Fruit fly (Drosophila melanogaster) whole organism, prepupa: ENCODE measurements around the gene Sk1.

ENCODE experiments used
- CG11762 ChIP-seq: fragments of 200-800 bp; sonication (Bioruptor generic); optimal IDR thresholded peaks from 3 replicates; lab custom pipeline; 2016; ENCODE audit warnings: missing biosample characterization, missing genetic modification characterization; ENCODE audit not compliant: insufficient read depth
- CG11902 ChIP-seq: fragments of 200-800 bp; sonication (Bioruptor generic); optimal IDR thresholded peaks from 3 replicates; lab custom pipeline; 2016; ENCODE audit warnings: missing biosample characterization, missing genetic modification characterization
- CG16779 ChIP-seq: fragments of 200-800 bp; sonication (Bioruptor generic); optimal IDR thresholded peaks from 3 replicates; lab custom pipeline; 2017; ENCODE audit warnings: missing biosample characterization, mild to moderate bottlenecking, missing genetic modification characterization
- CG6854 ChIP-seq: fragments of 200-800 bp; sonication (Bioruptor generic); optimal IDR thresholded peaks from 2 replicates; lab custom pipeline; 2017; ENCODE audit warnings: missing biosample characterization, mild to moderate bottlenecking, missing genetic modification characterization
- Eip75B ChIP-seq: fragments of 200-800 bp; sonication (Bioruptor generic); optimal IDR thresholded peaks from 3 replicates; lab custom pipeline; 2016; ENCODE audit warnings: missing biosample characterization, missing genetic modification characterization
- Ets21C ChIP-seq: fragments of 200-800 bp; sonication (Bioruptor generic); optimal IDR thresholded peaks from 3 replicates; lab custom pipeline; 2016; ENCODE audit warnings: missing biosample characterization, missing genetic modification characterization
- Lpt ChIP-seq: fragments of 200-800 bp; sonication (Bioruptor generic); optimal IDR thresholded peaks from 3 replicates; lab custom pipeline; 2016; ENCODE audit warnings: missing biosample characterization, missing genetic modification characterization
- OdsH ChIP-seq: fragments of 200-800 bp; sonication (Bioruptor generic); optimal IDR thresholded peaks from 3 replicates; lab custom pipeline; 2016; ENCODE audit warnings: missing biosample characterization, missing genetic modification characterization
- eg ChIP-seq: fragments of 200-800 bp; sonication (Bioruptor generic); IDR thresholded peaks from 3 replicates; pipeline ENCODE4 v1.3.6; 2022; ENCODE audit warnings: missing biosample characterization, missing genetic modification characterization
- esn ChIP-seq: fragments of 200-800 bp; sonication (Bioruptor generic); optimal IDR thresholded peaks from 2 replicates; lab custom pipeline; 2016; ENCODE audit warnings: missing biosample characterization, mild to moderate bottlenecking, missing genetic modification characterization, moderate library complexity
- fd85E ChIP-seq: fragments of 200-800 bp; sonication (Bioruptor generic); optimal IDR thresholded peaks from 3 replicates; lab custom pipeline; 2016; ENCODE audit warnings: missing biosample characterization, missing genetic modification characterization
- net ChIP-seq: fragments of 200-800 bp; sonication (Bioruptor generic); optimal IDR thresholded peaks from 3 replicates; lab custom pipeline; 2016; ENCODE audit warnings: missing biosample characterization, missing genetic modification characterization
- pdm3 ChIP-seq: fragments of 200-800 bp; sonication (Bioruptor generic); optimal IDR thresholded peaks from 3 replicates; lab custom pipeline; 2016; ENCODE audit warnings: missing biosample characterization, missing genetic modification characterization

DNA sequence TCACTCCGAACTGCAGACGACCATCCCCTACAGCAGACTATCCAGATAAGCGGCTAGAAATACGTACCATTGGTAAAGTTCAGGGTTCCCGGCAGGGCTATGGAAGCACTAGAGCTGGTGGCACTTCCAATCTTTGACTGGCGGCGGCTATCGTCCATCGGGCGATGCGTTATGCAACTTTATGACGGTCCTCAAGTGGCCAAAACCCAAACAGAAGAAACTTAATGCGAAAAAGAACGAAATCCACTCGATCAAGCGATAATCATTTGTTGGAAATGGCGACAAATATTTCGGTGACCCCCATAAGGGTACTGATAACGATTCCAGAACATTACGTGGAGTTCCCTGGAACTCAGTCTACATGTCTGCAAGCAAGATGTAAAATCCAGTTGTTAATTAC lies 22.4 kb upstream of the Sk1 start:
- no peak for TF ChIP-seq CG16779 (tag; lab: Kevin White, UChicago)
- TF ChIP-seq fd85E (GFP tag; lab: Kevin White, UChicago): no peak
- no peak for TF ChIP-seq CG11902 (GFP tag; lab: Kevin White, UChicago)
- TF ChIP-seq esn (GFP tag; lab: Kevin White, UChicago): no peak
- TF ChIP-seq pdm3 (GFP tag; lab: Kevin White, UChicago): no peak
- no peak for TF ChIP-seq net
- no peak for TF ChIP-seq eg
- TF ChIP-seq Ets21C (GFP tag; lab: Kevin White, UChicago): no peak
- no peak for TF ChIP-seq CG11762
- TF ChIP-seq Eip75B (GFP tag; lab: Kevin White, UChicago): no peak
- TF ChIP-seq Lpt: no peak
- no peak for TF ChIP-seq OdsH (GFP tag; lab: Kevin White, UChicago)
- TF ChIP-seq CG6854: no peak
